Worm (Caenorhabditis elegans) whole organism, L2 larva: ENCODE data around the gene scl-1.
A peak's percentile ranks its signal among the peaks of the same experiment; 100 is the strongest.

Source experiments
- R02D3.7 ChIP-seq: fragments of 150-350 bp; optimal IDR thresholded peaks from 2 replicates; lab custom pipeline; 2014; ENCODE audit warnings: missing biosample characterization, missing genetic modification characterization
- ZK546.5 ChIP-seq: sonication (generic microtip); optimal IDR thresholded peaks from 2 replicates; lab custom pipeline; 2017; ENCODE audit warnings: missing biosample characterization, missing genetic modification characterization
- aly-2 ChIP-seq: fragments of 150-350 bp; optimal IDR thresholded peaks from 2 replicates; lab custom pipeline; 2014; ENCODE audit warnings: missing biosample characterization, missing genetic modification characterization
- ama-1 ChIP-seq: fragments of 150-350 bp; optimal IDR thresholded peaks from 2 replicates; lab custom pipeline; 2018; ENCODE audit warnings: inconsistent platforms
- blmp-1 ChIP-seq: sonication (generic microtip); optimal IDR thresholded peaks from 2 replicates; lab custom pipeline; 2017; ENCODE audit warnings: missing genetic modification characterization, mild to moderate bottlenecking, missing compliant biosample characterization, antibody characterized with exemption, moderate library complexity; ENCODE audit not compliant: insufficient read depth
- ceh-82 ChIP-seq: fragments of 150-350 bp; optimal IDR thresholded peaks from 2 replicates; lab custom pipeline; 2014; ENCODE audit warnings: missing biosample characterization, missing genetic modification characterization
- elt-1 ChIP-seq: fragments of 150-350 bp; optimal IDR thresholded peaks from 2 replicates; lab custom pipeline; 2014; ENCODE audit warnings: missing biosample characterization, missing genetic modification characterization
- lsy-2 ChIP-seq, 2 experiments: fragments of 150-350 bp in 1 of 2; sonication (generic microtip) in 1 of 2; optimal IDR thresholded peaks; 2 replicates each; lab custom pipeline; 2014 to 2017; ENCODE audit warnings: missing biosample characterization in 2 of 2, missing genetic modification characterization in 2 of 2
- mdl-1 ChIP-seq, 2 experiments: fragments of 150-350 bp in 1 of 2; sonication (generic microtip) in 1 of 2; optimal IDR thresholded peaks; 2 replicates each; lab custom pipeline; 2017; ENCODE audit warnings: missing biosample characterization in 2 of 2, missing genetic modification characterization in 2 of 2
- nhr-21 ChIP-seq: fragments of 150-350 bp; optimal IDR thresholded peaks from 2 replicates; lab custom pipeline; 2014; ENCODE audit warnings: missing biosample characterization, missing genetic modification characterization
- snpc-4 ChIP-seq: fragments of 150-350 bp; optimal IDR thresholded peaks from 2 replicates; lab custom pipeline; 2014; ENCODE audit warnings: missing biosample characterization, missing genetic modification characterization
- zag-1 ChIP-seq: fragments of 150-350 bp; optimal IDR thresholded peaks from 2 replicates; lab custom pipeline; 2014; ENCODE audit warnings: missing biosample characterization, missing genetic modification characterization
- ztf-1 ChIP-seq: fragments of 200-800 bp; sonication (Bioruptor generic); conservative IDR thresholded peaks from 2 replicates; pipeline ENCODE4 v1.3.6; 2022; ENCODE audit warnings: missing genetic modification characterization, missing compliant biosample characterization
- ztf-11 ChIP-seq: sonication (generic microtip); optimal IDR thresholded peaks from 2 replicates; lab custom pipeline; 2017; ENCODE audit warnings: missing biosample characterization, missing genetic modification characterization

DNA sequence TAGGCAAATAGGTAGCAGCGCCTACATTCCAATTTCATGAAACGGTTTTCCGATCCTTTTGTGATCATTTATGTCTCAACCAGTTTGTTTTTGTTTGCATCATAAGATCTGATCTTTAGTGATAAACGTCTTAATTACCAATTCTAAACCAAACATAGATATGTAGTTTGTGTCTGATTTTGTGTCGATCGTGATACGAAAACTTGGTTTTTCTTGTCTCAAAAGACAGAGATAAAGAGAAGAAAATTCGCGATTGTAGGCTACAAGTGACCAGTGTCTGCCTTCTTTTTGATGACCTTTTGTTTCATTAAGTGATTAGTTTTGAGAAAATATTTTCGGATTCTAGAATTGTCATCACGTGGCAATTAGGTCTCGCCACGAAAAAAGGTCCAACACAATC is 24.1 kb downstream of the scl-1 start:
- TF ChIP-seq zag-1 (tag; lab: Kevin White, UChicago), result no peak
- no peak for TF ChIP-seq ama-1
- TF ChIP-seq nhr-21 (tag; lab: Kevin White, UChicago), result peak; percentile 55
- no peak for TF ChIP-seq snpc-4
- TF ChIP-seq lsy-2 (tag; optimal IDR thresholded peaks at IDR 0.05; lab: Kevin White, UChicago), result no peak
- TF ChIP-seq R02D3.7 (tag; lab: Kevin White, UChicago), result no peak
- TF ChIP-seq blmp-1, result no peak
- no peak for TF ChIP-seq ztf-11 (tag; lab: Kevin White, UChicago)
- TF ChIP-seq elt-1 (tag; lab: Kevin White, UChicago), result no peak
- no peak for TF ChIP-seq mdl-1 (tag; optimal IDR thresholded peaks at IDR 0.05; lab: Kevin White, UChicago)
- no peak for TF ChIP-seq aly-2
- no peak for TF ChIP-seq ztf-1 (GFP tag; lab: Robert Waterston, UW)
- TF ChIP-seq ceh-82 (tag; lab: Kevin White, UChicago), result no peak
- no peak for TF ChIP-seq ZK546.5 (tag; lab: Kevin White, UChicago)
